Worm (Caenorhabditis elegans) whole organism, L2 larva: Measurements from ENCODE around the gene rpl-10.

ENCODE experiments used
- aly-2 ChIP-seq: fragments of 150-350 bp; optimal IDR thresholded peaks from 2 replicates; lab custom pipeline; 2014; ENCODE audit warnings: missing biosample characterization, missing genetic modification characterization
- egl-27 ChIP-seq: sonication (generic microtip); optimal IDR thresholded peaks from 3 replicates; lab custom pipeline; 2017; ENCODE audit warnings: missing biosample characterization, missing genetic modification reagents, missing genetic modification characterization
- nhr-237 ChIP-seq: fragments of 150-350 bp; optimal IDR thresholded peaks from 2 replicates; lab custom pipeline; 2014; ENCODE audit warnings: missing biosample characterization, missing genetic modification characterization

- TF ChIP-seq egl-27 (tag; lab: Kevin White, UChicago) (no peak), aly-2 (tag; lab: Kevin White, UChicago) (no peak), nhr-237 (tag; lab: Kevin White, UChicago) (no peak)
Observed at ce11 chrII:8187516-8187915, 43.8 kb downstream of the rpl-10 start.
